Fruit fly (Drosophila melanogaster) whole organism, adult: ENCODE data around the gene Arpc1.
A peak's percentile ranks its signal among the peaks of the same experiment; 100 is the strongest.

Experiments
- CG11617 ChIP-seq: fragments of 200-800 bp; sonication (Bioruptor generic); optimal IDR thresholded peaks from 2 replicates; lab custom pipeline; 2017; ENCODE audit warnings: mild to moderate bottlenecking, missing biosample characterization, missing genetic modification reagents, missing genetic modification characterization
- CG12768 ChIP-seq: fragments of 200-800 bp; sonication (Bioruptor generic); optimal IDR thresholded peaks from 2 replicates; lab custom pipeline; 2017; ENCODE audit warnings: missing biosample characterization, missing genetic modification characterization, mild to moderate bottlenecking, moderate library complexity, missing genetic modification reagents
- CG14711 ChIP-seq: fragments of 200-800 bp; sonication (Bioruptor generic); optimal IDR thresholded peaks from 2 replicates; lab custom pipeline; 2018; ENCODE audit warnings: missing biosample characterization, mild to moderate bottlenecking, missing genetic modification characterization, moderate library complexity
- CG1620 ChIP-seq: fragments of 200-800 bp; sonication (Bioruptor generic); optimal IDR thresholded peaks from 2 replicates; lab custom pipeline; 2016; ENCODE audit warnings: missing biosample characterization, missing genetic modification characterization
- CG33017 ChIP-seq: fragments of 200-800 bp; sonication (Bioruptor generic); optimal IDR thresholded peaks from 2 replicates; lab custom pipeline; 2018; ENCODE audit warnings: missing biosample characterization, mild to moderate bottlenecking, missing genetic modification characterization, moderate library complexity
- CG5204 ChIP-seq: fragments of 200-800 bp; sonication (Bioruptor generic); optimal IDR thresholded peaks from 2 replicates; lab custom pipeline; 2016; ENCODE audit warnings: missing biosample characterization, missing genetic modification characterization
- CG7045 ChIP-seq: fragments of 200-800 bp; sonication (Bioruptor generic); optimal IDR thresholded peaks from 2 replicates; lab custom pipeline; 2017; ENCODE audit warnings: missing biosample characterization, mild to moderate bottlenecking, missing genetic modification characterization
- CG7101 ChIP-seq: fragments of 200-800 bp; sonication (Bioruptor generic); optimal IDR thresholded peaks from 2 replicates; lab custom pipeline; 2018; ENCODE audit warnings: missing biosample characterization, mild to moderate bottlenecking, missing genetic modification characterization, moderate library complexity
- Crg-1 ChIP-seq: fragments of 200-800 bp; sonication (Bioruptor generic); optimal IDR thresholded peaks from 2 replicates; lab custom pipeline; 2016; ENCODE audit warnings: missing biosample characterization, missing genetic modification characterization
- Hr96 ChIP-seq: fragments of 200-800 bp; sonication (Bioruptor generic); optimal IDR thresholded peaks from 2 replicates; lab custom pipeline; 2016; ENCODE audit warnings: missing biosample characterization, missing genetic modification characterization
- Mnt ChIP-seq: fragments of 200-800 bp; sonication (Bioruptor generic); optimal IDR thresholded peaks from 2 replicates; lab custom pipeline; 2016; ENCODE audit warnings: missing biosample characterization, mild to moderate bottlenecking, missing genetic modification characterization
- bab1 ChIP-seq: fragments of 200-800 bp; sonication (Bioruptor generic); optimal IDR thresholded peaks from 3 replicates; lab custom pipeline; 2019; ENCODE audit warnings: missing biosample characterization, mild to moderate bottlenecking, missing genetic modification characterization, moderate library complexity
- cic ChIP-seq: fragments of 200-800 bp; sonication (Bioruptor generic); optimal IDR thresholded peaks from 2 replicates; lab custom pipeline; 2017; ENCODE audit warnings: missing biosample characterization, mild to moderate bottlenecking, missing genetic modification characterization, moderate library complexity
- cnc ChIP-seq, 2 experiments: fragments of >200 bp; optimal IDR thresholded peaks; 2 replicates each; lab custom pipeline; 2017
- kay ChIP-seq: fragments of 200-800 bp; sonication (Bioruptor generic); peaks from one replicate; lab custom pipeline; 2016; ENCODE audit warnings: missing biosample characterization, missing genetic modification characterization, borderline replicate concordance
- ovo ChIP-seq: fragments of 200-800 bp; sonication (Bioruptor generic); optimal IDR thresholded peaks from 2 replicates; lab custom pipeline; 2016; ENCODE audit warnings: missing biosample characterization, missing genetic modification characterization
- pad ChIP-seq: fragments of 200-800 bp; sonication (Bioruptor generic); optimal IDR thresholded peaks from 3 replicates; lab custom pipeline; 2017; ENCODE audit warnings: missing biosample characterization, missing genetic modification characterization, mild to moderate bottlenecking, moderate library complexity, missing genetic modification reagents
- tj ChIP-seq: fragments of 200-800 bp; sonication (Bioruptor generic); optimal IDR thresholded peaks from 3 replicates; lab custom pipeline; 2017; ENCODE audit warnings: missing biosample characterization, mild to moderate bottlenecking, missing genetic modification characterization, moderate library complexity
- toe ChIP-seq: fragments of 200-800 bp; sonication (Bioruptor generic); optimal IDR thresholded peaks from 2 replicates; lab custom pipeline; 2016; ENCODE audit warnings: missing biosample characterization, missing genetic modification characterization

Gene Arpc1

DNA sequence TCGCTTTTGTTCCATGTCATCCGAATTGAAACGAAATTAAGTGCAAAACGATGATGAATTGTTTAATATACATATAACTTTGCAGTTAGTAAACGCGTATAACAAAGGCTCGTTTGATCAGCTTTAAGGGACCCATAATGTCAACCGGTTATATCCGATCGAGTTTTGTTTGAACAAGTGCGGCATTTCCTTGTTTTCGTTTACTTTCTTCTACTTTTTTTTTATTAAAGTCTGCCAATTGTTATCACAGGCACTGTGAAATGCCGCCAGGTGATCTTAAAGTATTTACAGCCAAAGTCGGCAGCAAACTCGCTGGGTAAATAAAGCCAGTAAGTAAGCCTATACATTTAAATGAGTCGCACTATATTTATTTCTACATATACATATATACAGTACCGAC is 22.4 kb downstream of the Arpc1 start:
- peak; percentile 2 for TF ChIP-seq CG12768 (GFP tag; lab: Kevin White, UChicago)
- no peak for TF ChIP-seq CG1620 (GFP tag; lab: Kevin White, UChicago)
- no peak for TF ChIP-seq ovo (GFP tag; lab: Kevin White, UChicago)
- TF ChIP-seq CG5204 (GFP tag; lab: Kevin White, UChicago), result no peak
- no peak for TF ChIP-seq CG7101 (tag; lab: Kevin White, UChicago)

DNA sequence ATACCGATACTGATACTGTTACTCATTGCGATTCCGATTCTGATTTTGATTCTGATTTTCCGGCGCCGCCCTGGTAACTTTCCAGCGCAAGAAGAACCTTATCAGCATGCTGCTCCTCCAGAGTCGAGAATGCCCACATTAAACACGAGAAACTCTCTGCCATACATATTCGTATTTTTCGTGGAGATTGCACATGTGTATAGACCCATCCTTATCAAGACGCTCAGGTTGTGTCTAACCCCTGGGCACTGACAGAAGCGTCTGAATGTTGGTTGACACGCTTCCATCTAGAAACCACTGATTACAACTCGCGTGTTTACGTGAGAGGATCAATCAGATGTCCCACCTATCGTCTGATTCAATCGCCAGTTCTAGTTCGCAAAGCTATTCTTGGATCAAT is 24.4 kb downstream of the Arpc1 start:
- TF ChIP-seq Mnt (GFP tag; lab: Kevin White, UChicago) (peak; percentile 52), cic (GFP tag; lab: Kevin White, UChicago) (peak; percentile 13), CG5204 (GFP tag; lab: Kevin White, UChicago) (no peak), pad (no peak), CG11617 (GFP tag; lab: Kevin White, UChicago) (no peak)

dm6 chr2L:13804561-13805067 is 24.9 kb downstream of the Arpc1 start:
- TF ChIP-seq CG11617 (GFP tag; lab: Kevin White, UChicago) (no peak), cic (GFP tag; lab: Kevin White, UChicago) (peak; percentile 3)

dm6 chr2L:13803805-13804560 is 25.6 kb downstream of the Arpc1 start:
- TF ChIP-seq kay (GFP tag; lab: Kevin White, UChicago), result peak; percentile 90
- no peak for TF ChIP-seq pad

DNA sequence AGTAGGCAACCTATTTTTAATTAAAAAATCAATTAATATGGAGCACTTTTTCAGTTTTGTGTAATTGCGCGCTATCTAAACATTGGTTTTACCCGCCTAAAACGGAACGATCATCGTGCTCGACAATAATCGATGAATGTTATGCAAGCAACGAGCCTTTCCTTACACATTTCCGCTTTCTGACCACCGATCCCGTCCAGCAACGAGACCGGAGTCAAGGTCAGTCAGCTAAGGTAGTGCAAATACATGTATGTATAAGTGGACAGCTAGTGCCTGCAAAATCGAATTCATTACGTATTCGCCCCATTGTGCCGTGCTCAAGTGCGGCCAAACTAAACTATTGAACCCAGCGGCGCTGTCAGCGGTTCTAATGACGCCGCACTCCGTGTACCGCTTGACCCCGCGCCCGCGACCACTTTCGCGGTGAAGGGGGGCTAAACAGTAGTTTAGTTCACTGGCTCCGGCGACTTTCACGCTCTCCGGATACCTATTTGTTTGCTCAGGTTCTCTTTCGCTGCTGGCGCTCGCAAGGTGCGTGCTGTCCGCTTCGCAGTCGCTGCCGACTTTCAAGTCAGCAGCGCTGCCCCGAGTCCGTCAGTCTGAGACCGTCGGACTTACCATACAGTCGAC is 26.4 kb downstream of the Arpc1 start, which contains the start of gene CAH1:
CAH1 (plus strand) TSS at position 595 of the 630 bp plus-strand sequence.
- no peak for TF ChIP-seq bab1 (GFP tag; lab: Kevin White, UChicago)
- peak; percentile 1 for TF ChIP-seq CG33017 (tag; lab: Kevin White, UChicago)
- no peak for TF ChIP-seq kay (GFP tag; lab: Kevin White, UChicago)
- peak; percentile 23 for TF ChIP-seq ovo (GFP tag; lab: Kevin White, UChicago)
- no peak for TF ChIP-seq CG14711 (tag; lab: Kevin White, UChicago)
- peak; percentile 32 for TF ChIP-seq tj (GFP tag; lab: Kevin White, UChicago)
- peak; percentile 52 for TF ChIP-seq cic (GFP tag; lab: Kevin White, UChicago)
- TF ChIP-seq Hr96 (GFP tag; lab: Kevin White, UChicago), result no peak
- TF ChIP-seq cnc (optimal IDR thresholded peaks at IDR 0.05; lab: Kevin White, UChicago), result peak in 1 of 2 experiments; percentile 37
- TF ChIP-seq CG7101 (tag; lab: Kevin White, UChicago), result no peak
- no peak for TF ChIP-seq pad
- peak; percentile 11 for TF ChIP-seq Mnt (GFP tag; lab: Kevin White, UChicago)
- peak; percentile 70 for TF ChIP-seq CG12768 (GFP tag; lab: Kevin White, UChicago)

DNA sequence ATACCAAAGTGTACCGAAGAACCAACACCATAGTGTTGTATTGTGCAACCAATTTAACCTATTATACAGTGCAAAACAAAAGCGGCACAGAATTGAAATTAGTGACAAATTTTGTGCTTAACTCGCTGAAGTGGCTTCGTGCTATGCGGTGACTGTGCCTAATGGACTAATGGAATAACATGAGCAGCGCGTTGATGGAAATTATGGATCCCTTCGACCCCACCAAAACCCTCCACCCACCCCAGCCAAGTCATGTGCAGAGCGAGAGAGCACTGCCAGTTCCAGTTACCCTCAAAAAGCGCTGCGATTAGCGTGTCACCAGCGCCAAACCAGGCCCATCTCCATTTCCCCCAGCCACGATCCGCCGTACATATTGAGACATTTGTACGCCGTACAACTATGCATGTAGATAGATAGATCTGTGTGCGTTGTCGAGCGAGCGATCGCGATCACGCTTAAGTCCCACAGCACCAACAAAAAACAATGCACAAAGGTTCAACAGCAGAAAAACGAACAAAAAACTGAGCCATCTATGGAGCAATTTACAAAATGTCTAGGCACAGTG is 27.4 kb downstream of the Arpc1 start:
- TF ChIP-seq CG11617 (GFP tag; lab: Kevin White, UChicago) (no peak), tj (GFP tag; lab: Kevin White, UChicago) (no peak), CG12768 (GFP tag; lab: Kevin White, UChicago) (peak; percentile 58), Mnt (GFP tag; lab: Kevin White, UChicago) (peak; percentile 35), CG5204 (GFP tag; lab: Kevin White, UChicago) (no peak), cic (GFP tag; lab: Kevin White, UChicago) (peak; percentile 51), toe (GFP tag; lab: Kevin White, UChicago) (no peak)

- TF ChIP-seq tj (GFP tag; lab: Kevin White, UChicago) (no peak), CG7101 (tag; lab: Kevin White, UChicago) (peak; percentile 61), Crg-1 (GFP tag; lab: Kevin White, UChicago) (peak; percentile 12), ovo (GFP tag; lab: Kevin White, UChicago) (no peak), CG33017 (tag; lab: Kevin White, UChicago) (peak; percentile 40), cic (GFP tag; lab: Kevin White, UChicago) (peak; percentile 60), CG11617 (GFP tag; lab: Kevin White, UChicago) (no peak), CG7045 (GFP tag; lab: Kevin White, UChicago) (peak; percentile 47), CG12768 (GFP tag; lab: Kevin White, UChicago) (peak; percentile 16)
Observed at dm6 chr2L:13801166-13801565, 28.4 kb downstream of the Arpc1 start.
